Worm (Caenorhabditis elegans): Measurements from ENCODE around the gene acbp-7.

ce11 chrIII:4866762-4867161 lies 29.2 kb downstream of the acbp-7 start, which contains the start of gene C35D10.17:
- TF ChIP-seq klf-2 (GFP tag; conservative IDR thresholded peaks at IDR 0.05) (no peak), flt-1 (GFP tag; IDR thresholded peaks at IDR 0.05) (no peak), ztf-29 (GFP tag; IDR thresholded peaks at IDR 0.05) (no peak), ref-1 (GFP tag; conservative IDR thresholded peaks at IDR 0.05) (no peak), ztf-23 (GFP tag; IDR thresholded peaks at IDR 0.05) (no peak), tab-1 (GFP tag; IDR thresholded peaks at IDR 0.05) (no peak), med-1 (GFP tag; optimal IDR thresholded peaks at IDR 0.05; ENCODE audit: insufficient read depth) (no peak), cog-1 (tag; optimal IDR thresholded peaks at IDR 0.05) (no peak), T22C8.4 (GFP tag; IDR thresholded peaks at IDR 0.05) (no peak)
